Worm (Caenorhabditis elegans) whole organism, late embryonic: Measurements from ENCODE around the gene C08F1.11.
"Not testable (repeated sequence)": the region's sequence is repeated elsewhere in the genome, so short reads cannot be mapped to it uniquely, and the experiment has no call there.

ENCODE experiments used
- C08G9.2 ChIP-seq: sonication (generic microtip); optimal IDR thresholded peaks from 2 replicates; lab custom pipeline; 2016; ENCODE audit warnings: mild to moderate bottlenecking, missing genetic modification characterization, moderate library complexity, missing compliant biosample characterization
- C38D4.7 ChIP-seq: fragments of 200-800 bp; sonication (Bioruptor generic); optimal IDR thresholded peaks from 2 replicates; lab custom pipeline; 2018; ENCODE audit warnings: mild to moderate bottlenecking, missing genetic modification characterization, moderate library complexity, missing compliant biosample characterization
- T23F11.4 ChIP-seq: fragments of 200-800 bp; sonication (Bioruptor generic); optimal IDR thresholded peaks from 2 replicates; lab custom pipeline; 2018; ENCODE audit warnings: mild to moderate bottlenecking, missing genetic modification characterization, missing compliant biosample characterization
- ahr-1 ChIP-seq: sonication (generic microtip); optimal IDR thresholded peaks from 2 replicates; lab custom pipeline; 2016; ENCODE audit warnings: missing genetic modification characterization, missing compliant biosample characterization
- ceh-18 ChIP-seq: sonication (generic microtip); optimal IDR thresholded peaks from 2 replicates; lab custom pipeline; 2016; ENCODE audit warnings: missing genetic modification characterization, missing compliant biosample characterization
- ceh-22 ChIP-seq: sonication (generic microtip); optimal IDR thresholded peaks from 2 replicates; lab custom pipeline; 2017; ENCODE audit warnings: missing biosample characterization, missing genetic modification characterization
- ceh-24 ChIP-seq: sonication (generic microtip); optimal IDR thresholded peaks from 2 replicates; lab custom pipeline; 2016; ENCODE audit warnings: mild to moderate bottlenecking, missing genetic modification characterization, missing compliant biosample characterization
- ceh-45 ChIP-seq: fragments of 200-800 bp; sonication (Bioruptor generic); IDR thresholded peaks from 2 replicates; pipeline ENCODE4 v1.3.6; 2022; ENCODE audit warnings: missing genetic modification reagents, missing genetic modification characterization, missing compliant biosample characterization
- ceh-6 ChIP-seq: fragments of 200-800 bp; sonication (Bioruptor generic); optimal IDR thresholded peaks from 2 replicates; lab custom pipeline; 2018; ENCODE audit warnings: mild to moderate bottlenecking, missing genetic modification characterization, missing compliant biosample characterization
- dve-1 ChIP-seq: sonication (generic microtip); optimal IDR thresholded peaks from 2 replicates; lab custom pipeline; 2017; ENCODE audit warnings: antibody characterized with exemption, mild to moderate bottlenecking, missing genetic modification characterization, missing compliant biosample characterization
- elt-2 ChIP-seq: sonication (generic microtip); optimal IDR thresholded peaks from 2 replicates; lab custom pipeline; 2016; ENCODE audit warnings: missing genetic modification reagents, missing genetic modification characterization, missing compliant biosample characterization
- elt-4 ChIP-seq: sonication (generic microtip); optimal IDR thresholded peaks from 2 replicates; lab custom pipeline; 2016; ENCODE audit warnings: missing genetic modification characterization, missing compliant biosample characterization
- ets-4 ChIP-seq: sonication (generic microtip); optimal IDR thresholded peaks from 2 replicates; lab custom pipeline; 2016; ENCODE audit warnings: missing genetic modification characterization, missing compliant biosample characterization
- fax-1 ChIP-seq: sonication (generic microtip); optimal IDR thresholded peaks from 2 replicates; lab custom pipeline; 2016; ENCODE audit warnings: missing genotype, missing genetic modification characterization, missing compliant biosample characterization
- hlh-13 ChIP-seq: fragments of 200-800 bp; sonication (Bioruptor generic); optimal IDR thresholded peaks from 2 replicates; lab custom pipeline; 2018; ENCODE audit warnings: mild to moderate bottlenecking, missing genetic modification characterization, missing compliant biosample characterization
- hlh-15 ChIP-seq: sonication (generic microtip); optimal IDR thresholded peaks from 2 replicates; lab custom pipeline; 2016; ENCODE audit warnings: missing genetic modification characterization, missing compliant biosample characterization
- hlh-30 ChIP-seq: sonication (generic microtip); optimal IDR thresholded peaks from 2 replicates; lab custom pipeline; 2017; ENCODE audit warnings: antibody characterized with exemption, missing genetic modification characterization, missing compliant biosample characterization; ENCODE audit not compliant: insufficient read depth
- hlh-6 ChIP-seq: sonication (generic microtip); optimal IDR thresholded peaks from 2 replicates; lab custom pipeline; 2016; ENCODE audit warnings: missing genotype, missing genetic modification characterization, missing compliant biosample characterization
- lim-6 ChIP-seq: sonication (generic microtip); optimal IDR thresholded peaks from 2 replicates; lab custom pipeline; 2016; ENCODE audit warnings: missing genetic modification characterization, missing compliant biosample characterization
- nfya-1 ChIP-seq: sonication (generic microtip); optimal IDR thresholded peaks from 2 replicates; lab custom pipeline; 2017; ENCODE audit warnings: missing genetic modification characterization, mild to moderate bottlenecking, missing compliant biosample characterization, antibody characterized with exemption, moderate library complexity
- odd-2 ChIP-seq: sonication (generic microtip); optimal IDR thresholded peaks from 2 replicates; lab custom pipeline; 2017; ENCODE audit warnings: antibody characterized with exemption, mild to moderate bottlenecking, missing genetic modification characterization, missing compliant biosample characterization
- pag-3 ChIP-seq: sonication (generic microtip); optimal IDR thresholded peaks from 2 replicates; lab custom pipeline; 2016; ENCODE audit warnings: missing compliant biosample characterization, missing genetic modification characterization, borderline replicate concordance
- pha-2 ChIP-seq: sonication (generic microtip); optimal IDR thresholded peaks from 2 replicates; lab custom pipeline; 2017; ENCODE audit warnings: mild to moderate bottlenecking, missing genetic modification characterization, missing compliant biosample characterization
- pha-4 ChIP-seq: fragments of 150-350 bp; optimal IDR thresholded peaks from 2 replicates; lab custom pipeline; 2018; ENCODE audit warnings: missing biosample characterization, missing genetic modification reagents, missing genetic modification characterization
- pqm-1 ChIP-seq: sonication (generic microtip); optimal IDR thresholded peaks from 2 replicates; lab custom pipeline; 2016; ENCODE audit warnings: missing genetic modification characterization, missing compliant biosample characterization
- ref-2 ChIP-seq: sonication (generic microtip); optimal IDR thresholded peaks from 2 replicates; lab custom pipeline; 2016; ENCODE audit warnings: missing genetic modification characterization, missing compliant biosample characterization
- sdc-2 ChIP-seq: sonication (generic microtip); optimal IDR thresholded peaks from 2 replicates; lab custom pipeline; 2016; ENCODE audit warnings: missing genotype, missing genetic modification characterization, missing compliant biosample characterization
- sox-2 ChIP-seq: fragments of 200-800 bp; sonication (Bioruptor generic); IDR thresholded peaks from 2 replicates; pipeline ENCODE4 v1.3.6; 2022; ENCODE audit warnings: missing genetic modification reagents, missing genetic modification characterization, missing compliant biosample characterization
- tbx-2 ChIP-seq: sonication (generic microtip); optimal IDR thresholded peaks from 2 replicates; lab custom pipeline; 2016; ENCODE audit warnings: missing genetic modification characterization, missing compliant biosample characterization
- ttx-3 ChIP-seq: sonication (generic microtip); optimal IDR thresholded peaks from 2 replicates; lab custom pipeline; 2016; ENCODE audit warnings: missing genetic modification reagents, missing genetic modification characterization, missing compliant biosample characterization
- zip-5 ChIP-seq: sonication (generic microtip); optimal IDR thresholded peaks from 2 replicates; lab custom pipeline; 2016; ENCODE audit warnings: missing genetic modification characterization, missing compliant biosample characterization

The C08F1.11 gene

DNA sequence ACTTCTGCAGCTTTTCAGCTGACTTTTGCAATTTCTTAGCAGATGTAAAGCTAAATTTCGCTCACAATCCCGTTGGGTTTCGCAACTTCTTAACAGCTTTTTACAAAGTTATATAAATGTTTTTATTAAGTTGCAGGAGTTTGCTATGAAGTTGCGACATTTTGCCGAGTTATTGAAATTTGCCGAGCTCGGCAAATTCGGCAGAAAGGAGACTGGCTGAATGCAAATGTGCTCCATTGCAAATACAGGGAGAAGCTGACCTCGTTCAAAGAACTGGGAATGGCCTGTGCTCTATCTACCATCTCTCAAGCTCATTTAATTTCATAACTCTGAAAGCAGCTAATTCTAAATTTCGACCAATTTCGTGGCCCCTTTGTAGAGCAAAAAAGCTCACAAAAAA lies at the start of gene C08F1.11:
Gene C08F1.11, minus strand, starts transcription at position 101 of the 400 bp plus-strand sequence.
- TF ChIP-seq ref-2 (no peak), hlh-13 (no peak)

- TF ChIP-seq ceh-22 = no peak
These were observed 47.2 kb upstream of the C08F1.11 start, which contains the start of gene math-39 for ce11 chrII:1831883-1832388. Gene math-39, plus strand, starts transcription at chrII:1832338.

DNA sequence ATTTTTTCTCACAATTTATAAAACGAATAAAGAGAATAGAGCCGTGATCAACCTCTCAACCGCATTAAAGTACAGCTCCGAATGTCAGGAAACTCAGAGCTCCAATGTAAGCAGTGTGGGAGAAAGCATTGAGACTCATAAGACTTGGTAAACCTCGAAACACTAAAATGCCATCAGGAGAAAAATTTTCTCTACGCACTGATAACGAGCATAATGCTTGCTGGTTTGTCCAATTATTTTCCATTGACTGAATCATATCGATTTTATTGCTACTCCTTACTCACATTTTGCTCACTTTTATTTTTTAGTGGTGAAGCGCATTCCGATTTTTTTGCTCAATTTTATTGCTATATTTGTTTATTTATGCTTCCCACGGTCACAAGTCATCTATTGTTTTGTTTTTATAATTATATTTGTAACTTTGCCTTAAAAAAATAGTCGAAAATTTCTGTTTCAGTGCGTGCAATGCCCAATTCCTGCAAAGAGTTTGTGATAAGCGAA lies 45.5 kb upstream of the C08F1.11 start, which contains the start of gene math-40:
Gene math-40, plus strand, starts transcription at position 451 of the 501 bp plus-strand sequence.
- no peak for TF ChIP-seq ceh-6 (GFP tag; lab: Kevin White, UChicago)
- TF ChIP-seq T23F11.4 (GFP tag; lab: Kevin White, UChicago) = no peak
- TF ChIP-seq lim-6 (tag; lab: Kevin White, UChicago) = no peak
- no peak for TF ChIP-seq hlh-13
- TF ChIP-seq odd-2 (tag; lab: Kevin White, UChicago) = no peak
- TF ChIP-seq C38D4.7 (GFP tag; lab: Kevin White, UChicago) = no peak
- no peak for TF ChIP-seq ahr-1 (tag; lab: Kevin White, UChicago)

DNA sequence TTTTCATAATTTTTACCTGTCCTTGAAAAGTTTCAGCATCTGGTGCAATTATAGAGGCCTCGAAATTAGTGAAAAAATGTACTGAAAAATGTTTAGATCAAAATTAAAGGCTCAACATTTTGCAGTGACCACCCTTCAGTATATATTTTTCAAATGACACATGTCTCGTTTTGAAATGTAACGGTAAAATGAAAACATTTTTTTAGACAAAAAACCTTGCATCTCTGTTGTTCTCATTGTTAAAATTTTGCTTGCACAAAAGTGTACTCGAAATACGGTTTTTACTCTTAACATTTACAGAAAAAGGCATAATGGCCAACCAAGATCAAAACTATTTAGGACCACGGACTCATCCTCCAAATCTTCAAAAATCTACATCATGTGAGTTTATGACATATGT lies 39.6 kb upstream of the C08F1.11 start, which contains the start of gene math-41:
Gene math-41, plus strand, starts transcription at position 301 of the 400 bp plus-strand sequence.
- TF ChIP-seq pha-2; elt-4 (tag; lab: Kevin White, UChicago); ceh-6 (GFP tag; lab: Kevin White, UChicago): not testable (repeated sequence)

ce11 chrII:1820774-1821173 lies 36.1 kb upstream of the C08F1.11 start, which contains the start of gene fbxa-3:
Gene fbxa-3, minus strand, starts transcription at chrII:1820874.
- TF ChIP-seq C08G9.2 (no peak), elt-4 (tag; lab: Kevin White, UChicago) (no peak), ceh-18 (tag; lab: Kevin White, UChicago) (no peak), sdc-2 (tag; lab: Kevin White, UChicago) (no peak), pag-3 (no peak), ttx-3 (tag; lab: Kevin White, UChicago) (no peak), hlh-6 (tag; lab: Kevin White, UChicago) (no peak), pha-4 (tag; lab: Kevin White, UChicago) (no peak), pqm-1 (tag; lab: Kevin White, UChicago) (no peak), hlh-30 (tag; lab: Kevin White, UChicago) (no peak), fax-1 (tag; lab: Kevin White, UChicago) (no peak), ahr-1 (tag; lab: Kevin White, UChicago) (no peak), ets-4 (tag; lab: Kevin White, UChicago) (no peak), ref-2 (no peak)

- TF ChIP-seq tbx-2 (tag; lab: Kevin White, UChicago) = no peak
- no peak for TF ChIP-seq ceh-24
- no peak for TF ChIP-seq ttx-3 (tag; lab: Kevin White, UChicago)
- no peak for TF ChIP-seq zip-5 (tag; lab: Kevin White, UChicago)
- TF ChIP-seq ceh-45 (GFP tag; lab: Robert Waterston, UW) = no peak
- peak; percentile 87 for TF ChIP-seq elt-2 (tag; lab: Kevin White, UChicago)
- TF ChIP-seq nfya-1 = no peak
- no peak for TF ChIP-seq sox-2
- no peak for TF ChIP-seq ceh-22
- no peak for TF ChIP-seq hlh-15 (tag; lab: Kevin White, UChicago)
- TF ChIP-seq dve-1 (tag; lab: Kevin White, UChicago) = peak; percentile 12
- no peak for TF ChIP-seq pha-2
These were observed 35.4 kb upstream of the C08F1.11 start, which contains the start of gene fbxc-19 for ce11 chrII:1819944-1820570. Gene fbxc-19, plus strand, starts transcription at chrII:1820479.
